Worm (Caenorhabditis elegans): ENCODE measurements around the gene ZK899.2.

Gene ZK899.2

DNA sequence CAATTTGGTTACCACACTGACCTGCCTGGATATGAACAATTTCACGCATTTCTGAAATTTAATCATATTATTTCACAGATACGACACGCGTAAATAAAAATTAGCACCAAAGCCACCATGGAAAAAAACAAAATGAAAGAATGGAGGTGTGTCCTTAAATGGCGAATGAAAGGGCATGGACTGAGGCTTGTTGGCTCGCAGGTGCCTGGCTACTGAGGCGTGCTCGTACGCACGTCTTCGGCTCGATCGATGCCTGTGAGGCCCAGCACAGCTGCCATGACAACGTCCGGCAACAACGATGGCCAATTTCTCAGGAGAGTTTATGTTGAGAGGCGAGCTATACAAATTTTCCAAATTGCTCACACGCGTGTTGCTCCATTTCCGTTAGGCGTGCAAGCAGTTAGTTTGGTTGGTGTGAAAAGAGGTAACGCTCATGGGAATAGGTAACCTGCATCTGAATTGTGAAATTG, 14.9 kb downstream of the ZK899.2 start, which contains the start of gene tbb-4:
TSS of gene tbb-4 (minus strand) at position 51 of the 470 bp plus-strand sequence.
- TF ChIP-seq ceh-16 (tag; optimal IDR thresholded peaks at IDR 0.05) (no peak), daf-12 (tag; optimal IDR thresholded peaks at IDR 0.05) (no peak), fkh-10 (GFP tag; optimal IDR thresholded peaks at IDR 0.05) (no peak), mdl-1 (tag; optimal IDR thresholded peaks at IDR 0.05) (no peak), ZK546.5 (tag; optimal IDR thresholded peaks at IDR 0.05) (no peak), elt-1 (tag; optimal IDR thresholded peaks at IDR 0.05) (no peak), ceh-28 (tag; optimal IDR thresholded peaks at IDR 0.05) (no peak), hmg-11 (tag; optimal IDR thresholded peaks at IDR 0.05) (no peak), lsy-12 (tag; optimal IDR thresholded peaks at IDR 0.05) (no peak), unc-39 (tag; optimal IDR thresholded peaks at IDR 0.05) (no peak)

DNA sequence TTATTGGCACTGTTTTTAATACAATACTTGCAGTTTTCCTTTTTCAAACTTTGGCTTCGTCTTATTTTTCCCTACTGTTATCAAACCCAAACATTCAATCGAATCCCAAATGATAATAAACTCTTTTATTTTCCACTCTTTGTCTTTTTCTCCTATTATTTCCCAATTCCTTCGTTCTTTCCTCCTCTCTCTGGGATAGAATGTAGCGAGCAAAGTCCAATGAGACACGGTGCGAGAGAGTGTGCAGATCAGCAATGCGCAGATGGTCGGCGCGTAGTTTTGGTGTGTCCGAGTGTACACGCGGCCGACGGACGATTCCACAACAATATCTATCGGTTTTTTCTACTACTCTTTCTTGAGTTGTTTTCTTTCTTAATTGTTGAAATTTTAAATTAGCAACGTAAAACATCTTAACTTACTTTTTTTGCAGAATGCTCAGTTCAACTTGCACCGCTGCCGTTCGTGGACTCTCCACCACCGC, 20.8 kb downstream of the ZK899.2 start, which contains the start of gene B0272.3:
TSS of gene B0272.3 (plus strand) at position 431 of the 481 bp plus-strand sequence.
- peak; percentile 74 for TF ChIP-seq nhr-23 (tag; optimal IDR thresholded peaks at IDR 0.05)
- peak; percentile 26 for TF ChIP-seq nfya-1 (tag; optimal IDR thresholded peaks at IDR 0.05; ENCODE audit: insufficient read depth)
- TF ChIP-seq eor-1 (tag; optimal IDR thresholded peaks at IDR 0.05): no peak
- peak; percentile 55 for TF ChIP-seq ceh-28 (tag; optimal IDR thresholded peaks at IDR 0.05)
- peak; percentile 31 for TF ChIP-seq lin-15B (tag; optimal IDR thresholded peaks at IDR 0.05)
- TF ChIP-seq nhr-43 (tag; optimal IDR thresholded peaks at IDR 0.05; ENCODE audit: poor library complexity, severe bottlenecking): peak; percentile 1
- peak; percentile 86 for TF ChIP-seq elt-2 (tag; optimal IDR thresholded peaks at IDR 0.05)
- peak; percentile 71 for TF ChIP-seq pha-4 (tag; optimal IDR thresholded peaks at IDR 0.05)
- peak in 1 of 3 experiments; percentile 33 for TF ChIP-seq elt-3 (tag; optimal IDR thresholded peaks at IDR 0.05)
- TF ChIP-seq pqm-1 (tag; optimal IDR thresholded peaks at IDR 0.05): peak; percentile 84
- TF ChIP-seq sea-2 (GFP tag; optimal IDR thresholded peaks at IDR 0.05): no peak
- TF ChIP-seq nhr-28 (tag; optimal IDR thresholded peaks at IDR 0.05): no peak
- TF ChIP-seq jun-1 (tag; optimal IDR thresholded peaks at IDR 0.05): peak; percentile 61
- no peak for TF ChIP-seq daf-12 (tag; optimal IDR thresholded peaks at IDR 0.05)

DNA sequence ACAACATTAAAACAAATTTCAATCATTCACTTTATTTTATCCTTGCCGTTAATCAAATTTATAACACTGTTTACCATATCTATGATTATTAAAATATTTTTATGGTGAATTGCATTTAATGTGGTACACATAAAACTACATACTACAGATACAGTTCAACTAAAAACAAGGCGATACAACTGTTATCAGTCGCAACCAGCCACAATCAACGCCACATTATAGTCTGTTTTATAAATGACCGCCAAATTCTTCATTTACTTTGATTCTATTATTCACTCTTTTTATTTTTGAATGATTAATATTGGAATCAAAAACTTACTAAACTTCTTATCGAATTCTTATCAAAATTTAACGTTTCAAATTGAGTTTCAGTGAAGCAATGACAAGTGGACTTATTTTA, 23.7 kb downstream of the ZK899.2 start, which contains the start of gene B0272.4:
TSS of gene B0272.4 (plus strand) at position 373 of the 400 bp plus-strand sequence.
- TF ChIP-seq ceh-28 (tag; optimal IDR thresholded peaks at IDR 0.05) (peak; percentile 16), nfya-1 (tag; optimal IDR thresholded peaks at IDR 0.05; ENCODE audit: insufficient read depth) (no peak), jun-1 (tag; optimal IDR thresholded peaks at IDR 0.05) (no peak), hmg-11 (tag; optimal IDR thresholded peaks at IDR 0.05) (no peak), pqm-1 (tag; optimal IDR thresholded peaks at IDR 0.05) (peak; percentile 97), ztf-11 (tag; optimal IDR thresholded peaks at IDR 0.05) (no peak), R02D3.7 (tag; optimal IDR thresholded peaks at IDR 0.05) (no peak), nhr-12 (tag; optimal IDR thresholded peaks at IDR 0.05) (no peak), ceh-16 (tag; optimal IDR thresholded peaks at IDR 0.05) (no peak), ZK546.5 (tag; optimal IDR thresholded peaks at IDR 0.05) (no peak), lin-39 (tag; optimal IDR thresholded peaks at IDR 0.05) (no peak), eor-1 (tag; optimal IDR thresholded peaks at IDR 0.05) (no peak), skn-1 (tag; optimal IDR thresholded peaks at IDR 0.05) (peak; percentile 45), ceh-82 (tag; optimal IDR thresholded peaks at IDR 0.05) (no peak), nhr-43 (tag; optimal IDR thresholded peaks at IDR 0.05; ENCODE audit: poor library complexity, severe bottlenecking) (no peak), ceh-9 (tag; optimal IDR thresholded peaks at IDR 0.05) (no peak), nhr-11 (tag; optimal IDR thresholded peaks at IDR 0.05) (no peak), mdl-1 (tag; optimal IDR thresholded peaks at IDR 0.05) (no peak), fkh-10 (GFP tag; optimal IDR thresholded peaks at IDR 0.05) (no peak), elt-2 (tag; optimal IDR thresholded peaks at IDR 0.05) (peak; percentile 93), fos-1 (tag; optimal IDR thresholded peaks at IDR 0.05) (no peak), nhr-25 (tag; optimal IDR thresholded peaks at IDR 0.05) (no peak), nhr-67 (tag; optimal IDR thresholded peaks at IDR 0.05) (no peak), mml-1 (tag; optimal IDR thresholded peaks at IDR 0.05) (no peak), nhr-23 (tag; optimal IDR thresholded peaks at IDR 0.05) (no peak), sea-2 (GFP tag; optimal IDR thresholded peaks at IDR 0.05) (no peak), egl-27 (tag; optimal IDR thresholded peaks at IDR 0.05) (no peak), unc-39 (tag; optimal IDR thresholded peaks at IDR 0.05) (no peak), zag-1 (tag; optimal IDR thresholded peaks at IDR 0.05) (no peak), elt-3 (tag; optimal IDR thresholded peaks at IDR 0.05) (no peak), egl-5 (tag; optimal IDR thresholded peaks at IDR 0.05) (no peak), pha-4 (tag; optimal IDR thresholded peaks at IDR 0.05) (peak; percentile 9), elt-1 (tag; optimal IDR thresholded peaks at IDR 0.05) (no peak)

All from whole organism, L3 larva.